Fruit fly (Drosophila melanogaster) whole organism, embryonic: ENCODE measurements around the gene CG8419.
A peak's percentile ranks its signal among the peaks of the same experiment; 100 is the strongest.

Experiments
- B-H2 ChIP-seq: fragments of 200-800 bp; sonication (Bioruptor generic); optimal IDR thresholded peaks from 2 replicates; lab custom pipeline; 2018; ENCODE audit warnings: missing biosample characterization, mild to moderate bottlenecking, missing genetic modification characterization
- CG10431 ChIP-seq: fragments of 200-800 bp; sonication (Bioruptor generic); optimal IDR thresholded peaks from 3 replicates; lab custom pipeline; 2018; ENCODE audit warnings: missing biosample characterization, mild to moderate bottlenecking, missing genetic modification characterization
- CG10462 ChIP-seq: fragments of 200-800 bp; sonication (Bioruptor generic); optimal IDR thresholded peaks from 2 replicates; lab custom pipeline; 2016; ENCODE audit warnings: missing biosample characterization, missing genetic modification characterization
- CG11696 ChIP-seq: fragments of 200-800 bp; sonication (Bioruptor generic); IDR thresholded peaks from 2 replicates; pipeline ENCODE4 v1.3.6; 2022; ENCODE audit warnings: missing biosample characterization, missing genetic modification characterization
- CG12942 ChIP-seq: fragments of 200-800 bp; sonication (Bioruptor generic); optimal IDR thresholded peaks from 3 replicates; lab custom pipeline; 2016; ENCODE audit warnings: missing biosample characterization, missing genetic modification characterization
- CG14710 ChIP-seq: fragments of 200-800 bp; sonication (Bioruptor generic); optimal IDR thresholded peaks from 3 replicates; lab custom pipeline; 2019; ENCODE audit warnings: missing biosample characterization, mild to moderate bottlenecking, missing genetic modification characterization, moderate library complexity
- CG14965 ChIP-seq: fragments of 200-800 bp; sonication (Bioruptor generic); optimal IDR thresholded peaks from 2 replicates; lab custom pipeline; 2016; ENCODE audit warnings: missing biosample characterization, missing genetic modification characterization, borderline replicate concordance
- CG1647 ChIP-seq: fragments of 200-800 bp; sonication (Bioruptor generic); optimal IDR thresholded peaks from 3 replicates; lab custom pipeline; 2016; ENCODE audit warnings: missing biosample characterization, missing genetic modification characterization
- CG32767 ChIP-seq: fragments of 200-800 bp; sonication (Bioruptor generic); IDR thresholded peaks from 2 replicates; pipeline ENCODE4 v1.3.6; 2022; ENCODE audit warnings: missing biosample characterization, missing genetic modification characterization
- CG32772 ChIP-seq: fragments of 200-800 bp; sonication (Bioruptor generic); IDR thresholded peaks from 2 replicates; pipeline ENCODE4 v1.3.6; 2022; ENCODE audit warnings: missing biosample characterization, missing genetic modification characterization
- CG3995 ChIP-seq: fragments of 200-800 bp; sonication (Bioruptor generic); optimal IDR thresholded peaks from 3 replicates; lab custom pipeline; 2016; ENCODE audit warnings: missing biosample characterization, missing genetic modification characterization
- CG6175 ChIP-seq: fragments of 200-800 bp; sonication (Bioruptor generic); IDR thresholded peaks from 3 replicates; pipeline ENCODE4 v1.3.6; 2022; ENCODE audit warnings: missing biosample characterization, missing genetic modification characterization
- CG6272 ChIP-seq: fragments of 200-800 bp; sonication (Bioruptor generic); IDR thresholded peaks from 2 replicates; pipeline ENCODE4 v1.3.6; 2022; ENCODE audit warnings: missing biosample characterization, missing genetic modification characterization
- CG6813 ChIP-seq: fragments of 200-800 bp; sonication (Bioruptor generic); optimal IDR thresholded peaks from 2 replicates; lab custom pipeline; 2017; ENCODE audit warnings: missing biosample characterization, missing genetic modification characterization, mild to moderate bottlenecking, moderate library complexity, missing genetic modification reagents
- CG7839 ChIP-seq: fragments of 200-800 bp; sonication (Bioruptor generic); optimal IDR thresholded peaks from 3 replicates; lab custom pipeline; 2018; ENCODE audit warnings: missing biosample characterization, mild to moderate bottlenecking, missing genetic modification characterization, moderate library complexity
- CG7987 ChIP-seq: fragments of 200-800 bp; sonication (Bioruptor generic); optimal IDR thresholded peaks from 2 replicates; lab custom pipeline; 2018; ENCODE audit warnings: missing biosample characterization, mild to moderate bottlenecking, missing genetic modification characterization, moderate library complexity
- CG8089 ChIP-seq: fragments of 200-800 bp; sonication (Bioruptor generic); optimal IDR thresholded peaks from 3 replicates; lab custom pipeline; 2016; ENCODE audit warnings: missing biosample characterization, missing genetic modification characterization
- CG8944 ChIP-seq: fragments of 200-800 bp; sonication (Bioruptor generic); optimal IDR thresholded peaks from 3 replicates; lab custom pipeline; 2016; ENCODE audit warnings: missing biosample characterization, missing genetic modification characterization
- Deaf1 ChIP-seq: fragments of 200-800 bp; optimal IDR thresholded peaks from 3 replicates; lab custom pipeline; 2019; ENCODE audit warnings: missing biosample characterization, mild to moderate bottlenecking, missing genetic modification characterization, moderate library complexity
- Dfd ChIP-seq, 2 experiments: fragments of >200 bp; optimal IDR thresholded peaks; 2 replicates each; lab custom pipeline; 2017; ENCODE audit warnings: missing biosample characterization in 2 of 2, missing genetic modification characterization in 2 of 2
- Doc2 ChIP-seq: fragments of 200-800 bp; sonication (Bioruptor generic); IDR thresholded peaks from 2 replicates; pipeline ENCODE4 v1.3.6; 2022; ENCODE audit warnings: missing biosample characterization, missing genetic modification characterization
- Dp ChIP-seq: fragments of 200-800 bp; sonication (Bioruptor generic); optimal IDR thresholded peaks from 2 replicates; lab custom pipeline; 2018; ENCODE audit warnings: missing biosample characterization, mild to moderate bottlenecking, missing genetic modification characterization, moderate library complexity
- E2f1 ChIP-seq: fragments of 200-800 bp; sonication (Bioruptor generic); IDR thresholded peaks from 2 replicates; pipeline ENCODE4 v1.3.6; 2022; ENCODE audit warnings: missing biosample characterization, missing genetic modification characterization
- Gug ChIP-seq: fragments of 200-800 bp; sonication (Bioruptor generic); IDR thresholded peaks from 4 replicates; pipeline ENCODE4 v1.3.6; 2022; ENCODE audit warnings: missing biosample characterization, missing genetic modification characterization
- HLH3B ChIP-seq: fragments of 200-800 bp; sonication (Bioruptor generic); IDR thresholded peaks from 2 replicates; pipeline ENCODE4 v1.3.6; 2022; ENCODE audit warnings: missing biosample characterization, missing genetic modification characterization
- Hr3 ChIP-seq: fragments of 200-800 bp; sonication (Bioruptor generic); optimal IDR thresholded peaks from 3 replicates; lab custom pipeline; 2016; ENCODE audit warnings: missing biosample characterization, missing genetic modification characterization
- Hsf ChIP-seq: fragments of 200-800 bp; sonication (Bioruptor generic); optimal IDR thresholded peaks from 3 replicates; lab custom pipeline; 2016; ENCODE audit warnings: missing biosample characterization, missing genetic modification characterization
- Lpt ChIP-seq: fragments of >200 bp; optimal IDR thresholded peaks from 2 replicates; lab custom pipeline; 2018; ENCODE audit warnings: missing biosample characterization, missing genetic modification characterization
- Mrtf ChIP-seq: fragments of 200-800 bp; sonication (Bioruptor generic); IDR thresholded peaks from 3 replicates; pipeline ENCODE4 v1.3.6; 2022; ENCODE audit warnings: missing biosample characterization, missing genetic modification characterization
- Nf-YB ChIP-seq: fragments of 200-800 bp; sonication (Bioruptor generic); optimal IDR thresholded peaks from 3 replicates; lab custom pipeline; 2019; ENCODE audit warnings: missing biosample characterization, mild to moderate bottlenecking, missing genetic modification characterization, moderate library complexity
- Oaz ChIP-seq: fragments of 200-800 bp; sonication (Bioruptor generic); IDR thresholded peaks from 2 replicates; pipeline ENCODE4 v1.3.6; 2022; ENCODE audit warnings: missing biosample characterization, missing genetic modification characterization
- Ravus ChIP-seq: fragments of 200-800 bp; sonication (Bioruptor generic); IDR thresholded peaks from 2 replicates; pipeline ENCODE4 v1.3.6; 2022; ENCODE audit warnings: missing biosample characterization, missing genetic modification characterization
- Rfx ChIP-seq: fragments of 200-800 bp; sonication (Bioruptor generic); IDR thresholded peaks from 2 replicates; pipeline ENCODE4 v1.3.6; 2022; ENCODE audit warnings: missing biosample characterization, missing genetic modification characterization
- Spps ChIP-seq: fragments of 200-800 bp; sonication (Bioruptor generic); optimal IDR thresholded peaks from 2 replicates; lab custom pipeline; 2018; ENCODE audit warnings: missing biosample characterization, mild to moderate bottlenecking, missing genetic modification characterization
- ab ChIP-seq: fragments of 200-800 bp; sonication (Bioruptor generic); optimal IDR thresholded peaks from 2 replicates; lab custom pipeline; 2016; ENCODE audit warnings: missing biosample characterization, missing genetic modification characterization
- ap ChIP-seq: fragments of 200-800 bp; sonication (Bioruptor generic); IDR thresholded peaks from 2 replicates; pipeline ENCODE4 v1.3.6; 2022; ENCODE audit warnings: missing biosample characterization, missing genetic modification characterization
- bigmax ChIP-seq: fragments of 200-800 bp; sonication (Bioruptor generic); optimal IDR thresholded peaks from 2 replicates; lab custom pipeline; 2018; ENCODE audit warnings: missing biosample characterization, mild to moderate bottlenecking, missing genetic modification characterization
- btn ChIP-seq: fragments of 200-800 bp; sonication (Bioruptor generic); optimal IDR thresholded peaks from 2 replicates; lab custom pipeline; 2016; ENCODE audit warnings: missing biosample characterization, missing genetic modification characterization
- cad ChIP-seq: fragments of >200 bp; optimal IDR thresholded peaks from 2 replicates; lab custom pipeline; 2017; ENCODE audit warnings: missing biosample characterization, missing genetic modification characterization
- cg ChIP-seq: fragments of 200-800 bp; sonication (Bioruptor generic); optimal IDR thresholded peaks from 3 replicates; lab custom pipeline; 2019; ENCODE audit warnings: missing biosample characterization, mild to moderate bottlenecking, missing genetic modification characterization, moderate library complexity
- dysf ChIP-seq: fragments of 200-800 bp; sonication (Bioruptor generic); IDR thresholded peaks from 3 replicates; pipeline ENCODE4 v1.3.6; 2022; ENCODE audit warnings: missing biosample characterization, missing genetic modification characterization
- ems ChIP-seq: fragments of 200-800 bp; sonication (Bioruptor generic); optimal IDR thresholded peaks from 3 replicates; lab custom pipeline; 2016; ENCODE audit warnings: missing biosample characterization, missing genetic modification characterization
- en ChIP-seq: fragments of 200-800 bp; sonication (Bioruptor generic); optimal IDR thresholded peaks from 2 replicates; lab custom pipeline; 2016; ENCODE audit warnings: missing biosample characterization, missing genetic modification characterization
- fd102C ChIP-seq: fragments of 200-800 bp; sonication (Bioruptor generic); optimal IDR thresholded peaks from 2 replicates; lab custom pipeline; 2018; ENCODE audit warnings: missing biosample characterization, mild to moderate bottlenecking, missing genetic modification characterization, moderate library complexity
- gro ChIP-seq: fragments of 200-800 bp; sonication (Bioruptor generic); optimal IDR thresholded peaks from 2 replicates; lab custom pipeline; 2016; ENCODE audit warnings: missing biosample characterization, missing genetic modification characterization
- lilli ChIP-seq: fragments of 200-800 bp; sonication (Bioruptor generic); optimal IDR thresholded peaks from 3 replicates; lab custom pipeline; 2016; ENCODE audit warnings: missing biosample characterization, missing genetic modification characterization
- lola ChIP-seq, 3 experiments: fragments of >200 bp in 2 of 3; fragments of 200-800 bp in 1 of 3; sonication (Bioruptor generic) in 1 of 3; optimal IDR thresholded peaks; 2 replicates each; lab custom pipeline; 2017 to 2019; ENCODE audit warnings: missing biosample characterization in 3 of 3, missing genetic modification characterization in 3 of 3, mild to moderate bottlenecking in 1 of 3, moderate library complexity in 1 of 3
- peb ChIP-seq: fragments of 200-800 bp; sonication (Bioruptor generic); IDR thresholded peaks from 2 replicates; pipeline ENCODE4 v1.3.6; 2022; ENCODE audit warnings: missing biosample characterization, missing genetic modification characterization
- pfk ChIP-seq: fragments of 200-800 bp; sonication (Bioruptor generic); optimal IDR thresholded peaks from 2 replicates; lab custom pipeline; 2018; ENCODE audit warnings: missing biosample characterization, mild to moderate bottlenecking, missing genetic modification characterization, moderate library complexity
- unc-4 ChIP-seq: fragments of 200-800 bp; sonication (Bioruptor generic); IDR thresholded peaks from 2 replicates; pipeline ENCODE4 v1.3.6; 2022; ENCODE audit warnings: missing biosample characterization, missing genetic modification characterization; ENCODE audit not compliant: partially characterized antibody
- usp ChIP-seq: fragments of >200 bp; optimal IDR thresholded peaks from 2 replicates; lab custom pipeline; 2017; ENCODE audit warnings: missing biosample characterization, missing genetic modification characterization

CG8419 gene

DNA sequence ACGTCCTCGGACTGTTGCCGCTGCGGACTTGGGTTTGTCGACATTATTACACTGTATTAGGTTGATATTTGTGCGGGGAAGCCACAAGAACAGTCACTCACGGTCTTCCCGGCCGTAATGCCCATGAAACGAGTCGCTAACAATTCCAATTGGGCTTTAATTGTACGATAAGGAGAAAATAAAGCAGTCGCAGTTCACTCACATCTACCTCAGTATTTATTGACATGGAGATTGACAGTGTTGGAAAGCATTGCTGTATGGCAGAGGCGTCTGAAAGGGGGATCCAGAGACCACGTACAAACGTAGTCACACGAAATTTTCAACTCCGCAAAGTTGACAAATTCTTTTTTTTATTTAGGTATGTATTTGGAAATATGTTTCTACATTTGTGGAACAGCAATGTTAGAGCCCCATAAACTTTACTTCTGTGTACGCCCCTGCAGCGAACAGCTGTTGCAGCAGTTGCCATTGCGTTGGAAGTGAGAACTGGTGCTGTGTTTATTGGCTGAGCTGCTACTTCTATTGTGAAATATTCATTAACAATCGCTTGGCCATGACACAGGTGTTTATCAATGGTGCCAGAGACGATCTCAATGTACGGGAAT is 6.8 kb downstream of the CG8419 start, which contains the start of the genes CG8372 and CG8360 (continued):
- TF ChIP-seq ems (GFP tag; lab: Kevin White, UChicago) (peak; percentile 99), en (peak; percentile 97), CG6175 (GFP tag; lab: Robert Waterston, UW) (peak; percentile 98), unc-4 (GFP tag; lab: Robert Waterston, UW) (peak; percentile 48; the same call in 1 of the 2 replicates), pfk (GFP tag; lab: Kevin White, UChicago) (peak; percentile 59), gro (GFP tag; lab: Kevin White, UChicago) (peak; percentile 99), CG7839 (tag; lab: Kevin White, UChicago) (peak; percentile 99), bigmax (GFP tag; lab: Kevin White, UChicago) (peak; percentile 76), Lpt (no peak), CG6272 (GFP tag; lab: Robert Waterston, UW) (peak; percentile 99), CG32772 (GFP tag; lab: Robert Waterston, UW) (peak; percentile 99), cad (GFP tag; lab: Kevin White, UChicago) (peak; percentile 39), Spps (tag; lab: Kevin White, UChicago) (peak; percentile 97), CG10431 (GFP tag; lab: Kevin White, UChicago) (peak; percentile 92), btn (peak; percentile 98), CG14965 (GFP tag; lab: Kevin White, UChicago) (peak; percentile 90), Hsf (GFP tag; lab: Kevin White, UChicago) (peak; percentile 99), Rfx (GFP tag; lab: Robert Waterston, UW) (peak; percentile 100), CG14710 (tag; lab: Kevin White, UChicago) (peak; percentile 97), Hr3 (GFP tag; lab: Kevin White, UChicago) (peak; percentile 99), CG6813 (peak; percentile 99), CG10462 (GFP tag; lab: Kevin White, UChicago) (peak; percentile 99), ap (peak; percentile 99), E2f1 (peak; percentile 99), usp (GFP tag; lab: Kevin White, UChicago) (no peak), lilli (GFP tag; lab: Kevin White, UChicago) (peak; percentile 100), cg (GFP tag; lab: Kevin White, UChicago) (peak; percentile 8), Deaf1 (tag; lab: Kevin White, UChicago) (peak; percentile 84), Doc2 (peak; percentile 94), HLH3B (GFP tag; lab: Robert Waterston, UW) (peak; percentile 99), ab (GFP tag; lab: Kevin White, UChicago) (peak; percentile 99), lola (GFP tag; optimal IDR thresholded peaks at IDR 0.05; lab: Kevin White, UChicago) (peak in 1 of 3 experiments; percentile 98), Nf-YB (GFP tag; lab: Kevin White, UChicago) (peak; percentile 88), CG7987 (GFP tag; lab: Kevin White, UChicago) (peak; percentile 97), peb (GFP tag; lab: Robert Waterston, UW) (peak; percentile 99), CG32767 (GFP tag; lab: Robert Waterston, UW) (peak; percentile 98), CG12942 (GFP tag; lab: Kevin White, UChicago) (peak; percentile 99), Oaz (peak; percentile 98), Dfd (GFP tag; optimal IDR thresholded peaks at IDR 0.05; lab: Kevin White, UChicago) (no peak), CG8944 (peak; percentile 99), CG8089 (peak; percentile 99), Mrtf (peak; percentile 99), Dp (GFP tag; lab: Kevin White, UChicago) (peak; percentile 45), dysf (GFP tag; lab: Robert Waterston, UW) (peak; percentile 99), CG11696 (GFP tag; lab: Robert Waterston, UW) (peak; percentile 96), B-H2 (GFP tag; lab: Kevin White, UChicago) (peak; percentile 98), fd102C (peak; percentile 90), Ravus (GFP tag; lab: Robert Waterston, UW) (peak; percentile 93), CG3995 (GFP tag; lab: Kevin White, UChicago) (peak; percentile 93), Gug (GFP tag; lab: Robert Waterston, UW) (peak; percentile 99), CG1647 (GFP tag; lab: Kevin White, UChicago) (peak; percentile 99)
